Worm (Caenorhabditis elegans) whole organism, L1 larva: Measurements from ENCODE around the gene Y32B12B.4.

ENCODE experiments used
- nhr-77 ChIP-seq: fragments of 150-350 bp; optimal IDR thresholded peaks from 2 replicates; lab custom pipeline; 2014; ENCODE audit warnings: missing biosample characterization, missing genetic modification characterization
- unc-130 ChIP-seq: fragments of 150-350 bp; optimal IDR thresholded peaks from 2 replicates; lab custom pipeline; 2017; ENCODE audit warnings: missing biosample characterization, missing genetic modification characterization, inconsistent platforms
- unc-98 ChIP-seq: fragments of 200-800 bp; sonication (Bioruptor generic); IDR thresholded peaks from 2 replicates; pipeline ENCODE4 v1.3.6; 2022; ENCODE audit warnings: missing genetic modification characterization, missing compliant biosample characterization
- ztf-11 ChIP-seq, 2 experiments: sonication (generic microtip); optimal IDR thresholded peaks; 2 replicates each; lab custom pipeline; 2016 to 2017; ENCODE audit warnings: missing genetic modification characterization in 2 of 2, missing biosample characterization in 1 of 2, missing compliant biosample characterization in 1 of 2

- TF ChIP-seq ztf-11 (tag; optimal IDR thresholded peaks at IDR 0.05; lab: Kevin White, UChicago) (no peak), unc-130 (tag; lab: Kevin White, UChicago) (no peak), unc-98 (GFP tag; lab: Robert Waterston, UW) (no peak), nhr-77 (tag; lab: Kevin White, UChicago) (no peak)
These were observed 13.5 kb upstream of the Y32B12B.4 start for ce11 chrV:16539666-16540065.
